Fruit fly (Drosophila melanogaster): ENCODE measurements around the gene CG7379.

The CG7379 gene

DNA sequence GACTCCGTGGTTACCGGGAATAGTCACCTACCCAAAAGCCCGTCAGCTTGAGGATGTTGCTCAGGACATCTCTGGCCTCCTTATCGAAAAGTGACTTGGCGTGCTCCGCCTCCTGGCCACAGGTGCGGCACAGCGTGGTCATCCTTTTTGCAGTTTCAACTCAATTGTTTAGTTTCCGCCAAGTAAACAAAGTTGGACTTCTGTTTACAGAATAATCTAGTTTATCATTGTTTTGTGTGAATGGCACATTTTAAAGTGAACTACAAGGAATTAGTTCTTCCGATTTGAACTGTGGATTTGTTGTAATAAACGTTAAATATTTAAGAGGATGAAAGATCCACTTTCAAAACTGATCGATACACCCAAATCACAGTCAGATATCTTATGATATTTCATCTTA is 4.9 kb upstream of the CG7379 start, which contains the start of gene CG17806:
Gene CG17806 (minus strand): TSS at position 236 of the 400 bp plus-strand sequence.
- TF ChIP-seq gl (tag; optimal IDR thresholded peaks at IDR 0.05) (no peak), CG15710 (tag; optimal IDR thresholded peaks at IDR 0.05) (peak; percentile 12), CG17806 (tag; optimal IDR thresholded peaks at IDR 0.05) (peak; percentile 35)

dm6 chr3R:17801264-17801663 is 3.2 kb upstream of the CG7379 start, which contains the start of gene CG17803:
Gene CG17803 (minus strand): TSS chr3R:17801512.
- TF ChIP-seq D1 (tag; optimal IDR thresholded peaks at IDR 0.05), result no peak
- TF ChIP-seq EcR (GFP tag; optimal IDR thresholded peaks at IDR 0.05), result peak; percentile 38

dm6 chr3R:17795561-17796170 is 2.4 kb downstream of the CG7379 start:
- TF ChIP-seq Pif1A (GFP tag; optimal IDR thresholded peaks at IDR 0.05) (no peak), CG34367 (tag; optimal IDR thresholded peaks at IDR 0.05) (no peak), CG15710 (tag; optimal IDR thresholded peaks at IDR 0.05) (no peak), Ets98B (GFP tag; IDR thresholded peaks at IDR 0.05) (no peak), D1 (tag; optimal IDR thresholded peaks at IDR 0.05) (no peak), CG32121 (GFP tag; IDR thresholded peaks at IDR 0.05) (no peak), CG8301 (tag; optimal IDR thresholded peaks at IDR 0.05) (no peak), Snoo (tag; optimal IDR thresholded peaks at IDR 0.05) (no peak), CG9948 (tag; optimal IDR thresholded peaks at IDR 0.05) (no peak), CG8159 (tag; optimal IDR thresholded peaks at IDR 0.05) (no peak), Pif1B (GFP tag; optimal IDR thresholded peaks at IDR 0.05) (no peak), CG4496 (GFP tag; IDR thresholded peaks at IDR 0.05) (no peak)

dm6 chr3R:17795075-17795420 is 3.1 kb downstream of the CG7379 start, which contains the start of gene pasi1:
Gene pasi1 (plus strand): TSS chr3R:17795075.
- TF ChIP-seq rn (GFP tag; IDR thresholded peaks at IDR 0.05) (no peak), CG15710 (tag; optimal IDR thresholded peaks at IDR 0.05) (no peak), CG9948 (tag; optimal IDR thresholded peaks at IDR 0.05) (no peak), CG32121 (GFP tag; IDR thresholded peaks at IDR 0.05) (no peak), Pif1B (GFP tag; optimal IDR thresholded peaks at IDR 0.05) (no peak), D1 (tag; optimal IDR thresholded peaks at IDR 0.05) (no peak), CG8159 (tag; optimal IDR thresholded peaks at IDR 0.05) (no peak), CG12605 (GFP tag; IDR thresholded peaks at IDR 0.05) (no peak), CG14655 (GFP tag; optimal IDR thresholded peaks at IDR 0.05) (no peak), fd96Ca (GFP tag; IDR thresholded peaks at IDR 0.05) (no peak), CG10348 (GFP tag; IDR thresholded peaks at IDR 0.05) (no peak), gl (tag; optimal IDR thresholded peaks at IDR 0.05) (no peak)

dm6 chr3R:17794335-17795074 is 3.6 kb downstream of the CG7379 start, which contains the start of gene CG43102:
Gene CG43102 (minus strand): TSS chr3R:17794490.
- TF ChIP-seq CG15710 (tag; optimal IDR thresholded peaks at IDR 0.05) (peak; percentile 61), CG32121 (GFP tag; IDR thresholded peaks at IDR 0.05) (peak; percentile 70), CG4496 (GFP tag; IDR thresholded peaks at IDR 0.05) (peak; percentile 85), CG8159 (tag; optimal IDR thresholded peaks at IDR 0.05) (peak; percentile 65), EcR (GFP tag; optimal IDR thresholded peaks at IDR 0.05) (no peak), Pif1A (GFP tag; optimal IDR thresholded peaks at IDR 0.05) (peak; percentile 72), CG8301 (tag; optimal IDR thresholded peaks at IDR 0.05) (peak; percentile 59), CG14655 (GFP tag; optimal IDR thresholded peaks at IDR 0.05) (peak; percentile 64), Snoo (tag; optimal IDR thresholded peaks at IDR 0.05) (peak; percentile 63), rn (GFP tag; IDR thresholded peaks at IDR 0.05) (peak; percentile 44; the same call in 1 of the 2 replicates), CG13204 (GFP tag; optimal IDR thresholded peaks at IDR 0.05) (no peak), CG34367 (tag; optimal IDR thresholded peaks at IDR 0.05) (peak; percentile 45), Pif1B (GFP tag; optimal IDR thresholded peaks at IDR 0.05) (peak; percentile 81), D1 (tag; optimal IDR thresholded peaks at IDR 0.05) (no peak), CG9948 (tag; optimal IDR thresholded peaks at IDR 0.05) (peak; percentile 50), fd96Ca (GFP tag; IDR thresholded peaks at IDR 0.05) (peak; percentile 76), CG12605 (GFP tag; IDR thresholded peaks at IDR 0.05) (peak; percentile 59), gl (tag; optimal IDR thresholded peaks at IDR 0.05) (peak; percentile 12), Ets98B (GFP tag; IDR thresholded peaks at IDR 0.05) (peak; percentile 80), CG17806 (tag; optimal IDR thresholded peaks at IDR 0.05) (peak; percentile 89), CG10348 (GFP tag; IDR thresholded peaks at IDR 0.05) (no peak)

- no peak for TF ChIP-seq D1 (tag; optimal IDR thresholded peaks at IDR 0.05)
These were observed 4.8 kb downstream of the CG7379 start for dm6 chr3R:17793287-17793686.

DNA sequence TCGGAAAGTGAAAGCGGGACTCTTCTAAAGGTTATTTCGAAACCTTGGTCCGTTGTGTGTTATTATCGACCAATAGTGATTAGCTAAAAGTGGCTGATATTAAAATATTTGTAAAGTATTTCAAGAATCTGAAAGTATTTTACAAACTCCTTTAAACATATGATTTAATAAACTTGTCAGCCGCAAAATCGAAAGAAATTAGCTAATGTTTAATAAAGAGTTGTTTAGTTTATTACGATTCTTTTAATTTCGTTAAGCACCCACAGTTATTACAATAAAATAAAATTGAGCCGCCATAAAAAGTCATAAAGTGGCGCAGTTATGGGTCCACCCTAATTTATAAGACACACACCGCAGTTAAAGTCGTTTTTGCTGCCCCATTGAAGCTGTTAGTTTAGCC is 8.2 kb downstream of the CG7379 start:
- TF ChIP-seq Pif1B (GFP tag; optimal IDR thresholded peaks at IDR 0.05), result no peak
- TF ChIP-seq CG8159 (tag; optimal IDR thresholded peaks at IDR 0.05), result peak; percentile 62
- TF ChIP-seq CG12605 (GFP tag; IDR thresholded peaks at IDR 0.05), result no peak
- TF ChIP-seq CG10348 (GFP tag; IDR thresholded peaks at IDR 0.05), result no peak
- TF ChIP-seq CG32121 (GFP tag; IDR thresholded peaks at IDR 0.05), result peak; percentile 21; the same call in 1 of the 2 replicates
- peak; percentile 22 for TF ChIP-seq CG14655 (GFP tag; optimal IDR thresholded peaks at IDR 0.05)
- TF ChIP-seq Ets98B (GFP tag; IDR thresholded peaks at IDR 0.05), result no peak
- no peak for TF ChIP-seq rn (GFP tag; IDR thresholded peaks at IDR 0.05)
- TF ChIP-seq CG15710 (tag; optimal IDR thresholded peaks at IDR 0.05), result no peak
- no peak for TF ChIP-seq Snoo (tag; optimal IDR thresholded peaks at IDR 0.05)
- TF ChIP-seq CG34367 (tag; optimal IDR thresholded peaks at IDR 0.05), result no peak
- TF ChIP-seq CG17806 (tag; optimal IDR thresholded peaks at IDR 0.05), result peak; percentile 5
- no peak for TF ChIP-seq Pif1A (GFP tag; optimal IDR thresholded peaks at IDR 0.05)
- TF ChIP-seq CG8301 (tag; optimal IDR thresholded peaks at IDR 0.05), result no peak
- TF ChIP-seq D1 (tag; optimal IDR thresholded peaks at IDR 0.05), result no peak
- TF ChIP-seq EcR (GFP tag; optimal IDR thresholded peaks at IDR 0.05), result no peak
- TF ChIP-seq CG13204 (GFP tag; optimal IDR thresholded peaks at IDR 0.05), result no peak
- TF ChIP-seq CG4496 (GFP tag; IDR thresholded peaks at IDR 0.05), result no peak
- no peak for TF ChIP-seq fd96Ca (GFP tag; IDR thresholded peaks at IDR 0.05)
- TF ChIP-seq CG9948 (tag; optimal IDR thresholded peaks at IDR 0.05), result no peak
- TF ChIP-seq gl (tag; optimal IDR thresholded peaks at IDR 0.05), result no peak

All from whole organism, pupa.